Fruit fly (Drosophila melanogaster) whole organism, pupa: ENCODE measurements around the gene plum.

Source experiments
- CG12605 ChIP-seq: fragments of 200-800 bp; sonication (Bioruptor generic); IDR thresholded peaks from 2 replicates; pipeline ENCODE4 v1.3.6; 2022; ENCODE audit warnings: missing biosample characterization, missing genetic modification characterization
- CG14655 ChIP-seq: fragments of 200-800 bp; sonication (Bioruptor generic); optimal IDR thresholded peaks from 3 replicates; lab custom pipeline; 2017; ENCODE audit warnings: mild to moderate bottlenecking, missing biosample characterization, missing genetic modification reagents, missing genetic modification characterization
- CG15710 ChIP-seq: fragments of 200-800 bp; sonication (Bioruptor generic); optimal IDR thresholded peaks from 2 replicates; lab custom pipeline; 2018; ENCODE audit warnings: missing biosample characterization, mild to moderate bottlenecking, missing genetic modification characterization, moderate library complexity
- CG17806 ChIP-seq: fragments of 200-800 bp; sonication (Bioruptor generic); optimal IDR thresholded peaks from 2 replicates; lab custom pipeline; 2018; ENCODE audit warnings: missing biosample characterization, mild to moderate bottlenecking, missing genetic modification characterization, moderate library complexity
- CG32121 ChIP-seq: fragments of 200-800 bp; sonication (Bioruptor generic); IDR thresholded peaks from 2 replicates; pipeline ENCODE4 v1.3.6; 2022; ENCODE audit warnings: missing biosample characterization, missing genetic modification characterization
- CG4496 ChIP-seq: fragments of 200-800 bp; sonication (Bioruptor generic); IDR thresholded peaks from 3 replicates; pipeline ENCODE4 v1.3.6; 2022; ENCODE audit warnings: missing biosample characterization, missing genetic modification characterization
- D1 ChIP-seq: fragments of 200-800 bp; sonication (Bioruptor generic); optimal IDR thresholded peaks from 2 replicates; lab custom pipeline; 2018; ENCODE audit warnings: missing biosample characterization, mild to moderate bottlenecking, missing genetic modification characterization, moderate library complexity
- Ets98B ChIP-seq: fragments of 200-800 bp; sonication (Bioruptor generic); IDR thresholded peaks from 2 replicates; pipeline ENCODE4 v1.3.6; 2022; ENCODE audit warnings: missing biosample characterization, missing genetic modification characterization
- Pif1A ChIP-seq: fragments of 200-800 bp; sonication (Bioruptor generic); optimal IDR thresholded peaks from 3 replicates; lab custom pipeline; 2016; ENCODE audit warnings: missing biosample characterization, missing genetic modification characterization
- Pif1B ChIP-seq: fragments of 200-800 bp; sonication (Bioruptor generic); optimal IDR thresholded peaks from 3 replicates; lab custom pipeline; 2016; ENCODE audit warnings: missing biosample characterization, missing genetic modification characterization
- gl ChIP-seq: fragments of 200-800 bp; sonication (Bioruptor generic); optimal IDR thresholded peaks from 2 replicates; lab custom pipeline; 2018; ENCODE audit warnings: missing biosample characterization, mild to moderate bottlenecking, missing genetic modification characterization

- TF ChIP-seq D1 (tag; lab: Kevin White, UChicago): no peak
- peak; percentile 43; the same call in 1 of the 2 replicates for TF ChIP-seq Ets98B
- peak; percentile 45; the same call in 1 of the 2 replicates for TF ChIP-seq CG32121 (GFP tag; lab: Robert Waterston, UW)
- TF ChIP-seq CG12605: peak; percentile 40
- TF ChIP-seq Pif1A: no peak
- TF ChIP-seq gl (tag; lab: Kevin White, UChicago): no peak
- TF ChIP-seq CG15710: no peak
- no peak for TF ChIP-seq Pif1B (GFP tag; lab: Kevin White, UChicago)
- peak; percentile 50; the same call in 1 of the 3 replicates for TF ChIP-seq CG4496 (GFP tag; lab: Robert Waterston, UW)
- TF ChIP-seq CG14655 (GFP tag; lab: Kevin White, UChicago): no peak
- TF ChIP-seq CG17806 (tag; lab: Kevin White, UChicago): no peak
These were observed 31.8 kb upstream of the plum start for dm6 chr3R:26566816-26567215.
